Fruit fly (Drosophila melanogaster): Measurements from ENCODE around the gene CG7049.

The CG7049 gene

dm6 chr3L:129311-129816 is 46.7 kb downstream of the CG7049 start, which contains the start of gene Pdk1 (continued):
- TF ChIP-seq gce (GFP tag; IDR thresholded peaks at IDR 0.05), result peak; percentile 42; the same call in 1 of the 3 replicates
- TF ChIP-seq fd3F (GFP tag; optimal IDR thresholded peaks at IDR 0.05), result no peak
- TF ChIP-seq Drgx (GFP tag; IDR thresholded peaks at IDR 0.05), result 0 out of 2 replicates have a peak, but pooled peaks have one; percentile 28
- TF ChIP-seq Dip2 (GFP tag; IDR thresholded peaks at IDR 0.05), result no peak
- TF ChIP-seq Scr (GFP tag; IDR thresholded peaks at IDR 0.05; ENCODE audit: partially characterized antibody), result peak; percentile 40; the same call in 1 of the 2 replicates
- TF ChIP-seq bigmax (GFP tag; optimal IDR thresholded peaks at IDR 0.05), result no peak
- TF ChIP-seq CG14441 (GFP tag; IDR thresholded peaks at IDR 0.05), result peak; percentile 10; the same call in 1 of the 2 replicates
- TF ChIP-seq NC2α (GFP tag; optimal IDR thresholded peaks at IDR 0.05), result peak; percentile 31
- no peak for TF ChIP-seq bowl (GFP tag; IDR thresholded peaks at IDR 0.05)
- TF ChIP-seq Dbx (GFP tag; IDR thresholded peaks at IDR 0.05), result peak; percentile 65; the same call in 2 of the 3 replicates
- no peak for TF ChIP-seq Ravus (GFP tag; IDR thresholded peaks at IDR 0.05)
- no peak for TF ChIP-seq pan (optimal IDR thresholded peaks at IDR 0.05)
- peak in 1 of 2 experiments; percentile 46 for TF ChIP-seq pan (GFP tag; optimal IDR thresholded peaks at IDR 0.05 in 1 of 2, IDR thresholded peaks at IDR 0.05 in 1 of 2)
- peak; percentile 16 for TF ChIP-seq CG15269 (tag; optimal IDR thresholded peaks at IDR 0.05)
- no peak for TF ChIP-seq CG1647 (GFP tag; optimal IDR thresholded peaks at IDR 0.05)
- no peak for TF ChIP-seq Myb (GFP tag; optimal IDR thresholded peaks at IDR 0.05)
- TF ChIP-seq CG16813 (GFP tag; IDR thresholded peaks at IDR 0.05; ENCODE audit: partially characterized antibody), result no peak; the same call in 2 of the 3 replicates
- TF ChIP-seq scrt (GFP tag; optimal IDR thresholded peaks at IDR 0.05), result peak; percentile 71
- TF ChIP-seq CG3726 (GFP tag; IDR thresholded peaks at IDR 0.05), result no peak
- TF ChIP-seq sisA (GFP tag; IDR thresholded peaks at IDR 0.05), result no peak
- no peak for TF ChIP-seq ttk (GFP tag; IDR thresholded peaks at IDR 0.05)
- TF ChIP-seq CG8290 (GFP tag; optimal IDR thresholded peaks at IDR 0.05), result no peak
- peak in 1 of 2 experiments; percentile 70 for TF ChIP-seq CG8290 (tag; optimal IDR thresholded peaks at IDR 0.05)
- TF ChIP-seq chn (GFP tag; optimal IDR thresholded peaks at IDR 0.05), result peak; percentile 20
- TF ChIP-seq Elba2 (GFP tag; optimal IDR thresholded peaks at IDR 0.05), result peak; percentile 39
- no peak for TF ChIP-seq tup (GFP tag; optimal IDR thresholded peaks at IDR 0.05)
- TF ChIP-seq CG13775 (GFP tag; optimal IDR thresholded peaks at IDR 0.05), result no peak
- TF ChIP-seq kah (GFP tag; optimal IDR thresholded peaks at IDR 0.05), result peak; percentile 35
- TF ChIP-seq crol (GFP tag; IDR thresholded peaks at IDR 0.05), result peak; percentile 56; the same call in 1 of the 2 replicates
- TF ChIP-seq Nf-YA (GFP tag; IDR thresholded peaks at IDR 0.05), result peak; percentile 34; the same call in 1 of the 2 replicates
- TF ChIP-seq B-H2 (GFP tag; optimal IDR thresholded peaks at IDR 0.05), result no peak
- TF ChIP-seq emc (GFP tag; optimal IDR thresholded peaks at IDR 0.05), result no peak
- TF ChIP-seq E2f2 (GFP tag; IDR thresholded peaks at IDR 0.05), result peak; percentile 40; the same call in 1 of the 2 replicates
- TF ChIP-seq D19A (tag; optimal IDR thresholded peaks at IDR 0.05), result peak; percentile 48
- TF ChIP-seq tx (GFP tag; optimal IDR thresholded peaks at IDR 0.05), result no peak
- TF ChIP-seq CG15011 (GFP tag; optimal IDR thresholded peaks at IDR 0.05), result no peak
- TF ChIP-seq dysf (GFP tag; IDR thresholded peaks at IDR 0.05), result no peak
- no peak for TF ChIP-seq bsh (GFP tag; optimal IDR thresholded peaks at IDR 0.05)
- TF ChIP-seq Xrp1 (GFP tag; IDR thresholded peaks at IDR 0.05), result no peak
- TF ChIP-seq zfh1 (GFP tag; IDR thresholded peaks at IDR 0.05), result peak; percentile 53; the same call in 1 of the 3 replicates
- no peak for TF ChIP-seq CG9609 (GFP tag; optimal IDR thresholded peaks at IDR 0.05)
- TF ChIP-seq pb (GFP tag; optimal IDR thresholded peaks at IDR 0.05), result no peak
- no peak for TF ChIP-seq CG1832 (GFP tag; optimal IDR thresholded peaks at IDR 0.05)
- TF ChIP-seq klu (GFP tag; IDR thresholded peaks at IDR 0.05), result no peak
- TF ChIP-seq Deaf1 (tag; optimal IDR thresholded peaks at IDR 0.05), result peak; percentile 86
- TF ChIP-seq CG13123 (GFP tag; optimal IDR thresholded peaks at IDR 0.05), result no peak
- TF ChIP-seq CG13296 (GFP tag; optimal IDR thresholded peaks at IDR 0.05), result no peak
- no peak for TF ChIP-seq peb (GFP tag; IDR thresholded peaks at IDR 0.05)
- TF ChIP-seq bcd (GFP tag; optimal IDR thresholded peaks at IDR 0.05), result no peak
- peak; percentile 76 for TF ChIP-seq kni (GFP tag; optimal IDR thresholded peaks at IDR 0.05)
- peak; percentile 37 for TF ChIP-seq lilli (GFP tag; optimal IDR thresholded peaks at IDR 0.05)
- TF ChIP-seq CG9876 (GFP tag; optimal IDR thresholded peaks at IDR 0.05), result no peak
